Worm (Caenorhabditis elegans): ENCODE data around the gene faah-6.

The faah-6 gene

ce11 chrIII:11657185-11657817, 7.0 kb downstream of the faah-6 start, which contains the start of gene crh-1 (continued):
- TF ChIP-seq F33H1.4 (GFP tag; IDR thresholded peaks at IDR 0.05), result peak; percentile 50
- no peak for TF ChIP-seq ZK185.1 (tag; optimal IDR thresholded peaks at IDR 0.05; ENCODE audit: poor library complexity, severe bottlenecking)
- no peak for TF ChIP-seq Y67H2A.10 (GFP tag; conservative IDR thresholded peaks at IDR 0.05)
- no peak for TF ChIP-seq F37B4.10 (GFP tag; IDR thresholded peaks at IDR 0.05)
- no peak for TF ChIP-seq madf-10 (tag; optimal IDR thresholded peaks at IDR 0.05)
- peak; percentile 53 for TF ChIP-seq atf-7 (tag; optimal IDR thresholded peaks at IDR 0.05)
- no peak for TF ChIP-seq die-1 (tag; optimal IDR thresholded peaks at IDR 0.05)
- TF ChIP-seq F22D6.2 (tag; optimal IDR thresholded peaks at IDR 0.05), result no peak
- peak; percentile 3 for TF ChIP-seq snpc-3.4 (tag; optimal IDR thresholded peaks at IDR 0.05)
- TF ChIP-seq lir-1 (GFP tag; conservative IDR thresholded peaks at IDR 0.05), result no peak
- TF ChIP-seq lsy-27 (tag; optimal IDR thresholded peaks at IDR 0.05; ENCODE audit: borderline replicate concordance, insufficient read depth), result no peak
- peak; percentile 38 for TF ChIP-seq F23B12.7 (tag; optimal IDR thresholded peaks at IDR 0.05; ENCODE audit: insufficient read depth)
- TF ChIP-seq tbp1 (GFP tag; optimal IDR thresholded peaks at IDR 0.05), result peak; percentile 57
- TF ChIP-seq mes-4 (tag; optimal IDR thresholded peaks at IDR 0.05), result no peak
- no peak for TF ChIP-seq him-1 (tag; optimal IDR thresholded peaks at IDR 0.05)
- TF ChIP-seq madf-6 (GFP tag; IDR thresholded peaks at IDR 0.05), result peak; percentile 74
- TF ChIP-seq nfyb-1 (GFP tag; IDR thresholded peaks at IDR 0.05), result peak; percentile 78
- TF ChIP-seq F39B2.1 (GFP tag; IDR thresholded peaks at IDR 0.05), result no peak
- TF ChIP-seq let-607 (tag; optimal IDR thresholded peaks at IDR 0.05), result peak in 1 of 2 experiments; percentile 17
- TF ChIP-seq xnd-1 (tag; optimal IDR thresholded peaks at IDR 0.05), result peak; percentile 42
- TF ChIP-seq ztf-26 (tag; optimal IDR thresholded peaks at IDR 0.05), result peak; percentile 52
- TF ChIP-seq hrde-1 (tag; optimal IDR thresholded peaks at IDR 0.05; ENCODE audit: borderline replicate concordance), result no peak
- TF ChIP-seq let-526 (GFP tag; IDR thresholded peaks at IDR 0.05), result no peak
- TF ChIP-seq F55B11.4 (tag; optimal IDR thresholded peaks at IDR 0.05; ENCODE audit: borderline replicate concordance, insufficient read depth), result no peak
- TF ChIP-seq aptf-3 (GFP tag; IDR thresholded peaks at IDR 0.05), result no peak
- TF ChIP-seq zfh-2 (GFP tag; conservative IDR thresholded peaks at IDR 0.05), result no peak
- peak; percentile 14 for TF ChIP-seq snpc-4 (GFP tag; optimal IDR thresholded peaks at IDR 0.05)
- peak in 2 of 4 experiments; percentile 4 to 22 for TF ChIP-seq snpc-4 (tag; optimal IDR thresholded peaks at IDR 0.05)
- peak; percentile 78 for TF ChIP-seq dox-1 (GFP tag; IDR thresholded peaks at IDR 0.05)
- TF ChIP-seq ekl-4 (GFP tag; IDR thresholded peaks at IDR 0.05), result peak; percentile 54; the same call in 1 of the 2 replicates
- no peak for TF ChIP-seq bed-1 (GFP tag; IDR thresholded peaks at IDR 0.05)
- no peak for TF ChIP-seq fkh-3 (tag; optimal IDR thresholded peaks at IDR 0.05)
- 0 out of 2 replicates have a peak, but pooled peaks have one; percentile 29 for TF ChIP-seq madf-8 (GFP tag; conservative IDR thresholded peaks at IDR 0.05)
- TF ChIP-seq B0261.1 (tag; optimal IDR thresholded peaks at IDR 0.05), result no peak
- TF ChIP-seq lin-35 (GFP tag; optimal IDR thresholded peaks at IDR 0.05), result peak in 1 of 3 experiments; percentile 4
- no peak for TF ChIP-seq mxl-1 (tag; optimal IDR thresholded peaks at IDR 0.05)
- TF ChIP-seq B0336.3 (GFP tag; IDR thresholded peaks at IDR 0.05), result peak; percentile 72
- TF ChIP-seq egrh-3 (GFP tag; IDR thresholded peaks at IDR 0.05), result no peak
- no peak for TF ChIP-seq egl-44 (GFP tag; IDR thresholded peaks at IDR 0.05)

All from whole organism, young adult.